Worm (Caenorhabditis elegans) whole organism, midembryonic: ENCODE data around the gene srx-76.

ENCODE experiments used
- T22C8.4 ChIP-seq: fragments of 200-800 bp; sonication (Bioruptor generic); IDR thresholded peaks from 2 replicates; pipeline ENCODE4 v1.3.6; 2022; ENCODE audit warnings: missing genetic modification characterization, missing compliant biosample characterization
- cog-1 ChIP-seq: sonication (generic microtip); optimal IDR thresholded peaks from 2 replicates; lab custom pipeline; 2016; ENCODE audit warnings: missing genetic modification characterization, missing compliant biosample characterization
- flt-1 ChIP-seq: fragments of 200-800 bp; sonication (Bioruptor generic); IDR thresholded peaks from 2 replicates; pipeline ENCODE4 v1.3.6; 2022; ENCODE audit warnings: missing genetic modification characterization, missing compliant biosample characterization
- klf-2 ChIP-seq: fragments of 200-800 bp; sonication (Bioruptor generic); conservative IDR thresholded peaks from 2 replicates; pipeline ENCODE4 v1.3.6; 2022; ENCODE audit warnings: missing genetic modification reagents, missing genetic modification characterization, missing compliant biosample characterization
- med-1 ChIP-seq: sonication (generic microtip); optimal IDR thresholded peaks from 2 replicates; lab custom pipeline; 2017; ENCODE audit warnings: missing genetic modification characterization, mild to moderate bottlenecking, missing compliant biosample characterization, antibody characterized with exemption, missing genetic modification reagents; ENCODE audit not compliant: insufficient read depth
- ref-1 ChIP-seq: fragments of 200-800 bp; sonication (Bioruptor generic); conservative IDR thresholded peaks from 2 replicates; pipeline ENCODE4 v1.3.6; 2022; ENCODE audit warnings: missing genetic modification reagents, missing genetic modification characterization, missing compliant biosample characterization
- tab-1 ChIP-seq: fragments of 200-800 bp; sonication (Bioruptor generic); IDR thresholded peaks from 2 replicates; pipeline ENCODE4 v1.3.6; 2022; ENCODE audit warnings: missing genetic modification characterization, missing compliant biosample characterization
- ztf-23 ChIP-seq: fragments of 200-800 bp; sonication (Bioruptor generic); IDR thresholded peaks from 2 replicates; pipeline ENCODE4 v1.3.6; 2022; ENCODE audit warnings: missing genetic modification reagents, missing genetic modification characterization, missing compliant biosample characterization
- ztf-29 ChIP-seq: fragments of 200-800 bp; sonication (Bioruptor generic); IDR thresholded peaks from 2 replicates; pipeline ENCODE4 v1.3.6; 2022; ENCODE audit warnings: missing genetic modification reagents, missing genetic modification characterization, missing compliant biosample characterization

Gene srx-76

DNA sequence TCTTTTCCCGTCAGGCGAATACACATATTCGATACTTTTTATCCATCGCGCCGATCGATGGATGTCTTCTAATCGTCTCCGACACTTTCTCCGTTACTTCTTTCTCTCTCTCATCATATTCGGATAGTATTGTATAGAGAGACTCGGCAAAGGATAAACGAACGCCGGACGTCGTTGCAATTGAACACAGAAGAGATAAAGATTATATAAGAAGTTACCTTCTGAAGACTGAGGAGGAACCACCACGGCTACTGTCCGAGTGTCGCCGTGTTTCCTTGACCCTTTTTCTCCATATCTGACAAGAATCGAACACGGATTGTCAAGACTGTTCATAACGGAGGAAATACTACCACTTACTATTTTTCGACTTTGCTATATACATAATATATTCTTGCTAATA lies 7.5 kb downstream of the srx-76 start, which contains the start of gene sma-1:
TSS of gene sma-1 (plus strand) at position 301 of the 400 bp plus-strand sequence.
- TF ChIP-seq tab-1 (GFP tag; lab: Robert Waterston, UW) (no peak), med-1 (GFP tag; lab: Kevin White, UChicago) (no peak), klf-2 (GFP tag; lab: Robert Waterston, UW) (no peak), cog-1 (tag; lab: Kevin White, UChicago) (no peak), ztf-23 (no peak), T22C8.4 (GFP tag; lab: Robert Waterston, UW) (no peak), ztf-29 (no peak), flt-1 (GFP tag; lab: Robert Waterston, UW) (no peak), ref-1 (GFP tag; lab: Robert Waterston, UW) (no peak)

DNA sequence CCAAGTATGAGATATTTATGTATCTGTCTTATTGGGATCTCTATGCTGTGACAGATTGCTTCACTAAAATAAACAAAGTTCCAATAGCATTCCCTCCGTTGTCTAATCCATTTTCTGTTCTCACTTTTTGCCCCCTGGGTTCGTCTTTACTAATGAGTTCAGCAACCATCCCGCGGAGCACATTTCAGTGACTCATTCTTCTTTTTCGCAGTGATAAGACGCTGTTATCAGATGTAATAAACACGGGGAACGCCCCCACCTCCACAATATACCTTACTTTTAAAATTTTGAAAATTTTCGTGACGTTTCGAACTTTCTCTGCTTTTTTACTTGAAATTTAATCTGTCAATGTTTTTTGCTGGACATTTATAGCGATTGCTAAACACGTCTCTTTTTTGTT lies 8.5 kb downstream of the srx-76 start:
- no peak for TF ChIP-seq flt-1 (GFP tag; lab: Robert Waterston, UW)

DNA sequence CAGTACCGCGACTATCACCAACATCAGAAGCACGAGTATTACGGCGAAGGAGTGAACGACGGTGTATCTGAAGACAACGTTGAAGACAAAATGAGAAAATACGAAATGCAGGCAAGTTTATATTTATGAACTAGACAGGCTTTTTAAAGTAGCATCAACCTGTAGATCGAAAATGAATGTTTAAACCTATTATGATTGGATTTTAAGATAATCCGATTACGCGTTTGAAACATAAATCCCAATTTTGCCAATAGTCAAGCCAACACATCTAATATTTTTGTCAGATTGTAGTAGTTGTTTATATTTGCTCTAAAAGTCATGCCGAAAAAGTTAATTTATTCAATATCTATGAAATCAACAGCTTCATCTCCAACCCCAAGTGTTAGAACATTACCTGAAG lies 9.6 kb downstream of the srx-76 start:
- TF ChIP-seq ztf-23, result no peak
- TF ChIP-seq cog-1 (tag; lab: Kevin White, UChicago), result no peak
- TF ChIP-seq T22C8.4 (GFP tag; lab: Robert Waterston, UW), result no peak
- no peak for TF ChIP-seq ref-1 (GFP tag; lab: Robert Waterston, UW)
- no peak for TF ChIP-seq med-1 (GFP tag; lab: Kevin White, UChicago)

DNA sequence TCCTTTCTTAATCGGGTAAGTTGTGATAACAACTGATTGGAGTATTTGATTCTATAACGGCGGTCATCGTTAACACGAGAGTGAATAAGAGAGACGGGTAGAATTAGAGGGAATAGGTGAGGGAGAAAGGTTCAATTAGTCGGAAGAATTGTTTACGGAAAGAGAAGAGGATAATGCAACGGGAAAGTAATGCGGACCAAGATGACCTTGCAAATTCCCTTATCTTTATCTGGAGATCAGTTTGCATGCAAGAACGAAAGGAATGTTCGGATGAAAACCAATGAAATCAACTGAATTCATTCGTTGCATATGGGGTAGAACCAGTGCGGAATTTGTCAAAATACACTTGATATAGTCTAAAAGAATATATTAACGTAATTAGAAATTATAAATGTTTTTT lies 10.5 kb downstream of the srx-76 start:
- TF ChIP-seq ref-1 (GFP tag; lab: Robert Waterston, UW) (no peak), klf-2 (GFP tag; lab: Robert Waterston, UW) (no peak), ztf-29 (no peak), cog-1 (tag; lab: Kevin White, UChicago) (no peak), med-1 (GFP tag; lab: Kevin White, UChicago) (no peak), T22C8.4 (GFP tag; lab: Robert Waterston, UW) (no peak), flt-1 (GFP tag; lab: Robert Waterston, UW) (no peak), ztf-23 (no peak), tab-1 (GFP tag; lab: Robert Waterston, UW) (no peak)

DNA sequence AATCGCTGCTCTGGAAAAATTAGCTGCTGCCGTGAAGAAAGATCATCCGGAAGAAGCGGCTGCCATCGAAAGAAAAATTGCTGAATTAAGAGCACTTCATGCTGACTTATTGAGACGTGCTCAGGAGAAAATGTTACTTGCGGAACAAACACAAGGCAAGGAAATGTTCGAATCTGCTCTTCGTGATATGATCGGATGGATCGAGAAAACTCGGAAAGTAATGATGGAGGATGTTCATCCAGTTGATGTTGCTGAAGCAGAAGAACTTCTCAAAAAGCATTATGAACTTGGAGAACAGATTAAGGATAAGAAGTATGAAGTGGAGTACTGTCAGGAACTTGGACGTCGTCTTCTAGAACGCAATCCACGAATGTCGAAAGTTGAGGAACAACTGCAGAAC lies 14.4 kb downstream of the srx-76 start:
- TF ChIP-seq T22C8.4 (GFP tag; lab: Robert Waterston, UW) (no peak), ztf-23 (no peak), cog-1 (tag; lab: Kevin White, UChicago) (no peak), ref-1 (GFP tag; lab: Robert Waterston, UW) (no peak), med-1 (GFP tag; lab: Kevin White, UChicago) (no peak), ztf-29 (no peak)

DNA sequence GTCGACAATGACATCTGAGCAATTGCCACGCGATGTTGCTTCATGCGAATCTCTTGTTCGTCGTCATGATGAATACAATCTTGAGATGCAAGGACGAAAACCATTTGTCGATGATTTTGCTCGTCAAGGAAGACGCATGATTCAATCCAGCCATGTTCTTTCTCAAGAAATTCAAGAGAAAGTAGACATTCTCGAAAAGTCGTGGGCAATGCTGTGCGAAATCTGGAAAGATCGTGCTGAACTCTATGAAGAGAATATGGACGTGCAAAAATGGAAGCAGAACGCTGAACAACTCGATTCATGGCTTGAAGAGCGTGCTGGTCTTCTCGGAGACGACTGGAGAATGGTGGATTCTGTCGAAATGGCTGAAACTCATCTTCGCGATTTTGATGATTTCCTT lies 21.7 kb downstream of the srx-76 start:
- no peak for TF ChIP-seq flt-1 (GFP tag; lab: Robert Waterston, UW)
- no peak for TF ChIP-seq cog-1 (tag; lab: Kevin White, UChicago)
- TF ChIP-seq ref-1 (GFP tag; lab: Robert Waterston, UW), result no peak
- TF ChIP-seq klf-2 (GFP tag; lab: Robert Waterston, UW), result no peak
- TF ChIP-seq T22C8.4 (GFP tag; lab: Robert Waterston, UW), result no peak
- no peak for TF ChIP-seq ztf-23
- TF ChIP-seq ztf-29, result no peak
- no peak for TF ChIP-seq tab-1 (GFP tag; lab: Robert Waterston, UW)
- no peak for TF ChIP-seq med-1 (GFP tag; lab: Kevin White, UChicago)

DNA sequence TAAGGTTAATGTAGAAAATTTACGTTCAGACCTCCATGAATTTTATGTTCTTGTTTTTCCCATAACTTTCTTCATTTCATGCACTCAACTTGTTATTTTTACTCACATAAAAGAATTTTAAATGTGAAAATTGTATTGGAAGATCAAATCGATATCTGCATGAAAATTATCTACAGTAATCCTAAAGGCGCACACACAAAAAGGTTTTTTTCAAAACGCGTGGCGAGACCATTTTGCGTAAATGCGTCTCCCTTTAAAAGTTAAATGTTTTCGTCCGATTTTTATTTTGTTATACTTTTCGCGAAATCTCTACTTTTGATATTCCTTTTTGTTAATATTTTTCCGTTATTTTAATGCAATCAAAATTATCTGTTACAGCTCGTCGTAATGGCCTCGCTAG lies 25.6 kb downstream of the srx-76 start, which contains the start of gene R31.2:
TSS of gene R31.2 (plus strand) at position 388 of the 400 bp plus-strand sequence.
- no peak for TF ChIP-seq ztf-29
- no peak for TF ChIP-seq T22C8.4 (GFP tag; lab: Robert Waterston, UW)
- TF ChIP-seq ztf-23, result no peak
- TF ChIP-seq klf-2 (GFP tag; lab: Robert Waterston, UW), result no peak
- no peak for TF ChIP-seq ref-1 (GFP tag; lab: Robert Waterston, UW)
- no peak for TF ChIP-seq cog-1 (tag; lab: Kevin White, UChicago)
- TF ChIP-seq tab-1 (GFP tag; lab: Robert Waterston, UW), result no peak
- TF ChIP-seq flt-1 (GFP tag; lab: Robert Waterston, UW), result no peak
- no peak for TF ChIP-seq med-1 (GFP tag; lab: Kevin White, UChicago)

DNA sequence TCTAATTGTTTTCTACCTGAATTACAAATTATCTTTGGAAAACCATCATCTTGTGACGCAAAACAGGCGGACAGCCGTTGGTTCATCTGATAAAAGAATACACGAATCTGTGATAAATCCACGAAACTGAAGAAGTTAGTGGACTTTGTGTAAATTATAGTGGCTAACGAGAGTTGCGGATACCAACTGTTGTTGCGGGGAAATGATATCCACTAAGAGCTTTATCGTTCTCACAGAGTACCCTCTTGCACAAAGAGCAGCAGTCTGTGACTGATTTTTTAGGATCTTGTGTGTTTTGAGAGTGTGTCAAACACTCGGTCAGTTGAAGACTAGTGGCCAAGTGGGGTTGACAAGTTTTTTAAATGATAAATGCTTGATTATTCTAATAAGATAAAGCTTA lies 28.0 kb downstream of the srx-76 start:
- TF ChIP-seq ztf-23, result no peak
- TF ChIP-seq ztf-29, result no peak
- TF ChIP-seq flt-1 (GFP tag; lab: Robert Waterston, UW), result no peak
- no peak for TF ChIP-seq ref-1 (GFP tag; lab: Robert Waterston, UW)

DNA sequence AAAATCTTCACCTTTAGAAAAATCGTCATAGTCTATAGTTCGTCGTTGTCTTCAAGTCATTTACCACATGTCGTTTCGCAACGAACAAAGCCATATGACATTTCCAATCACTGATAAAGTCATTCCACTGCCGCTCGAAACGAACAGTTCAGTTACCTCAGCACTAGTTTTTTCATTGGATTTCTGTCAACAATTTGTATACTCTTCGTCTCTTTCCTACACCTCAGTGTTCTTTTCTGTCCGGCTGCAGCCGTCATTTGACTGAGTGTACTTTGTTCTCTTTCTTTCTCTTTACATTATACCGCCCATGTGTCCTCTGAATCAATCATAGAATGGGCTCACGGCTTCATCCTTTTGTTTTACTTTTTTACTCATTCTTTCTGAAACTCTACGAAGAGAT lies 29.6 kb downstream of the srx-76 start:
- TF ChIP-seq cog-1 (tag; lab: Kevin White, UChicago), result no peak
- no peak for TF ChIP-seq ztf-23
- TF ChIP-seq flt-1 (GFP tag; lab: Robert Waterston, UW), result no peak
- no peak for TF ChIP-seq ref-1 (GFP tag; lab: Robert Waterston, UW)
- TF ChIP-seq med-1 (GFP tag; lab: Kevin White, UChicago), result no peak
- no peak for TF ChIP-seq tab-1 (GFP tag; lab: Robert Waterston, UW)
- TF ChIP-seq ztf-29, result no peak
- no peak for TF ChIP-seq klf-2 (GFP tag; lab: Robert Waterston, UW)
- TF ChIP-seq T22C8.4 (GFP tag; lab: Robert Waterston, UW), result no peak

DNA sequence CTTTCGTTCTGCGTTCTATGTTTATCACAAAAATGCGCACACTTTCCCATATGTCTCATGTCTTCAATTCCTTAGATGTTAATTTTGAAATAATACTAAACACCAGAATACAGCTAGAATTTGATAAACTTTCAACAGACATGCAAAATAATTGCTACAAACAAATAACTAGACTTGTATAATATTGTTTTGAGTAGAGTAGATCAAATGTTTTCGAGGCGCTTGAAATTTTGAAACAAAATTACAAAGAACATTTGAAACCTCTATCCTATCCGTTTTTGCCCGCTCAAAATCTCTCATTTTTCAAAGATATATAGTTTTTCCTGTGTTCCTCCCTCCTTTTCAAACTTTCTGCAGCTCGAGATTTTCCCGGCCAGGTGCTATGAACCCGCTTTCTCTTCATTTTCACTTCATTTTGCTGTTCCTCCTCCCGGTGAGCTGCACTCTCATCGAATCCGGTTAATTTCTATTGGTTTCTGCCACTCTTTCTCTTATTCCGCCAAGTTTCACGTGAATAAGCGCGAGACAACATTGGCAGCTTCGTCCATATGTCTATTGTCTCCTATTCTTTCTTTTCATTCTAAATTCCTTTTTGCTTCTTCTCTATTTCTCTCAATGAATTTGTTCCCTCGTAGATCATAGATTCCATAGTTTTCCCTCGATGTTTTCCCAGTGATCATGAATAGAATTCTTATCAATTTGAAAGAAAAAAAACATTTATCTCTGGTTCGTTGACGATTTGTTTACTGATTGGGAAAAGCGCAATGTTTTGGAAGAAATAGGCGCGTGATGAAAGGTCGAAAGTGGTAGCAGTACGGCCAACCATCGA lies 30.3 kb downstream of the srx-76 start:
- TF ChIP-seq ref-1 (GFP tag; lab: Robert Waterston, UW), result no peak
- no peak for TF ChIP-seq tab-1 (GFP tag; lab: Robert Waterston, UW)
- no peak for TF ChIP-seq flt-1 (GFP tag; lab: Robert Waterston, UW)
- no peak for TF ChIP-seq med-1 (GFP tag; lab: Kevin White, UChicago)
- no peak for TF ChIP-seq ztf-29
- TF ChIP-seq T22C8.4 (GFP tag; lab: Robert Waterston, UW), result no peak
- TF ChIP-seq klf-2 (GFP tag; lab: Robert Waterston, UW), result no peak
- TF ChIP-seq ztf-23, result no peak
- no peak for TF ChIP-seq cog-1 (tag; lab: Kevin White, UChicago)
